Fruit fly (Drosophila melanogaster) whole organism, embryonic: ENCODE measurements around the gene Fst.

Experiments used
- Bgb ChIP-seq: fragments of 200-800 bp; sonication (Bioruptor generic); IDR thresholded peaks from 2 replicates; pipeline ENCODE4 v1.3.6; 2022; ENCODE audit warnings: missing biosample characterization, missing genetic modification characterization; ENCODE audit not compliant: partially characterized antibody
- CG10274 ChIP-seq: fragments of 200-800 bp; sonication (Bioruptor generic); optimal IDR thresholded peaks from 3 replicates; lab custom pipeline; 2017; ENCODE audit warnings: missing biosample characterization, mild to moderate bottlenecking, missing genetic modification characterization
- CG10462 ChIP-seq: fragments of 200-800 bp; sonication (Bioruptor generic); optimal IDR thresholded peaks from 2 replicates; lab custom pipeline; 2016; ENCODE audit warnings: missing biosample characterization, missing genetic modification characterization
- CG10543 ChIP-seq: fragments of 200-800 bp; sonication (Bioruptor generic); optimal IDR thresholded peaks from 3 replicates; lab custom pipeline; 2017; ENCODE audit warnings: missing biosample characterization, mild to moderate bottlenecking, missing genetic modification characterization, moderate library complexity
- CG14860 ChIP-seq: fragments of 200-800 bp; sonication (Bioruptor generic); IDR thresholded peaks from 3 replicates; pipeline ENCODE4 v1.3.6; 2022; ENCODE audit warnings: missing biosample characterization, missing genetic modification characterization; ENCODE audit not compliant: partially characterized antibody
- CG1529 ChIP-seq: fragments of 200-800 bp; sonication (Bioruptor generic); optimal IDR thresholded peaks from 3 replicates; lab custom pipeline; 2018; ENCODE audit warnings: missing biosample characterization, missing genetic modification characterization
- CG15479 ChIP-seq: fragments of 200-800 bp; sonication (Bioruptor generic); optimal IDR thresholded peaks from 3 replicates; lab custom pipeline; 2019; ENCODE audit warnings: missing biosample characterization, mild to moderate bottlenecking, missing genetic modification characterization, moderate library complexity
- CG16813 ChIP-seq: fragments of 200-800 bp; sonication (Bioruptor generic); IDR thresholded peaks from 3 replicates; pipeline ENCODE4 v1.3.6; 2022; ENCODE audit warnings: missing biosample characterization, missing genetic modification characterization; ENCODE audit not compliant: partially characterized antibody
- CG17385 ChIP-seq: fragments of 200-800 bp; sonication (Bioruptor generic); optimal IDR thresholded peaks from 3 replicates; lab custom pipeline; 2018; ENCODE audit warnings: missing biosample characterization, mild to moderate bottlenecking, missing genetic modification characterization
- CG17612 ChIP-seq: fragments of 200-800 bp; sonication (Bioruptor generic); IDR thresholded peaks from 2 replicates; pipeline ENCODE4 v1.3.6; 2022; ENCODE audit warnings: missing biosample characterization, missing genetic modification characterization
- CG17802 ChIP-seq: fragments of 200-800 bp; sonication (Bioruptor generic); optimal IDR thresholded peaks from 2 replicates; lab custom pipeline; 2018; ENCODE audit warnings: missing biosample characterization, mild to moderate bottlenecking, missing genetic modification characterization, moderate library complexity
- CG32772 ChIP-seq: fragments of 200-800 bp; sonication (Bioruptor generic); IDR thresholded peaks from 2 replicates; pipeline ENCODE4 v1.3.6; 2022; ENCODE audit warnings: missing biosample characterization, missing genetic modification characterization
- CG34376 ChIP-seq: fragments of 200-800 bp; sonication (Bioruptor generic); optimal IDR thresholded peaks from 2 replicates; lab custom pipeline; 2018; ENCODE audit warnings: missing biosample characterization, mild to moderate bottlenecking, missing genetic modification characterization
- CG4282 ChIP-seq: fragments of 200-800 bp; sonication (Bioruptor generic); optimal IDR thresholded peaks from 2 replicates; lab custom pipeline; 2016; ENCODE audit warnings: missing biosample characterization, missing genetic modification characterization
- CG4854 ChIP-seq: fragments of 200-800 bp; sonication (Bioruptor generic); optimal IDR thresholded peaks from 2 replicates; lab custom pipeline; 2016; ENCODE audit warnings: missing biosample characterization, missing genetic modification characterization, inconsistent platforms
- CG6683 ChIP-seq: fragments of 200-800 bp; sonication (Bioruptor generic); optimal IDR thresholded peaks from 2 replicates; lab custom pipeline; 2017; ENCODE audit warnings: missing biosample characterization, mild to moderate bottlenecking, missing genetic modification characterization, missing genetic modification reagents
- CG7963 ChIP-seq: fragments of 200-800 bp; sonication (Bioruptor generic); IDR thresholded peaks from 3 replicates; pipeline ENCODE4 v1.3.6; 2022; ENCODE audit warnings: missing biosample characterization, missing genetic modification characterization; ENCODE audit not compliant: partially characterized antibody
- Dll ChIP-seq: fragments of 200-800 bp; sonication (Bioruptor generic); IDR thresholded peaks from 4 replicates; pipeline ENCODE4 v1.3.6; 2022; ENCODE audit warnings: missing biosample characterization, missing genetic modification characterization; ENCODE audit not compliant: partially characterized antibody
- Drgx ChIP-seq: fragments of 200-800 bp; sonication (Bioruptor generic); IDR thresholded peaks from 2 replicates; pipeline ENCODE4 v1.3.6; 2022; ENCODE audit warnings: missing biosample characterization, missing genetic modification characterization
- HLH4C ChIP-seq: fragments of 200-800 bp; sonication (Bioruptor generic); IDR thresholded peaks from 3 replicates; pipeline ENCODE4 v1.3.6; 2022; ENCODE audit warnings: missing biosample characterization, missing genetic modification characterization; ENCODE audit not compliant: partially characterized antibody
- Lim3 ChIP-seq: fragments of 200-800 bp; sonication (Bioruptor generic); IDR thresholded peaks from 2 replicates; pipeline ENCODE4 v1.3.6; 2022; ENCODE audit warnings: missing biosample characterization, missing genetic modification characterization
- MBD-R2 ChIP-seq: fragments of 200-800 bp; sonication (Bioruptor generic); IDR thresholded peaks from 2 replicates; pipeline ENCODE4 v1.3.6; 2022; ENCODE audit warnings: missing biosample characterization, missing genetic modification characterization
- Med ChIP-seq: fragments of 200-800 bp; sonication (Bioruptor generic); peaks from one replicate; lab custom pipeline; 2016; ENCODE audit warnings: missing biosample characterization, missing genetic modification characterization, mild to moderate bottlenecking, inconsistent platforms, moderate library complexity
- Pdp1 ChIP-seq, 2 experiments: fragments of 200-800 bp; sonication (Bioruptor generic); optimal IDR thresholded peaks; 3 replicates each; lab custom pipeline; 2016; ENCODE audit warnings: missing biosample characterization in 2 of 2, missing genetic modification characterization in 2 of 2, mild to moderate bottlenecking in 1 of 2, moderate library complexity in 1 of 2
- Scr ChIP-seq: fragments of 200-800 bp; sonication (Bioruptor generic); IDR thresholded peaks from 2 replicates; pipeline ENCODE4 v1.3.6; 2022; ENCODE audit warnings: missing biosample characterization, missing genetic modification characterization; ENCODE audit not compliant: partially characterized antibody
- Usf ChIP-seq: fragments of 200-800 bp; sonication (Bioruptor generic); optimal IDR thresholded peaks from 2 replicates; lab custom pipeline; 2017; ENCODE audit warnings: missing genotype, missing biosample characterization, missing genetic modification characterization
- Xbp1 ChIP-seq: fragments of 200-800 bp; sonication (Bioruptor generic); optimal IDR thresholded peaks from 3 replicates; lab custom pipeline; 2016; ENCODE audit warnings: missing biosample characterization, mild to moderate bottlenecking, missing genetic modification characterization
- ato ChIP-seq: fragments of 200-800 bp; sonication (Bioruptor generic); IDR thresholded peaks from 2 replicates; pipeline ENCODE4 v1.3.6; 2022; ENCODE audit warnings: missing biosample characterization, missing genetic modification characterization; ENCODE audit not compliant: partially characterized antibody
- bbx ChIP-seq: fragments of 200-800 bp; sonication (Bioruptor generic); IDR thresholded peaks from 2 replicates; pipeline ENCODE4 v1.3.6; 2022; ENCODE audit warnings: missing biosample characterization, missing genetic modification characterization; ENCODE audit not compliant: partially characterized antibody
- emc ChIP-seq: fragments of 200-800 bp; sonication (Bioruptor generic); optimal IDR thresholded peaks from 2 replicates; lab custom pipeline; 2016; ENCODE audit warnings: missing biosample characterization, missing genetic modification characterization
- eve ChIP-seq, 2 experiments: fragments of >200 bp; optimal IDR thresholded peaks; 2 replicates each; lab custom pipeline; 2017; ENCODE audit warnings: missing biosample characterization in 2 of 2, missing genetic modification characterization in 2 of 2
- grau ChIP-seq: fragments of 200-800 bp; optimal IDR thresholded peaks from 3 replicates; lab custom pipeline; 2019; ENCODE audit warnings: missing biosample characterization, mild to moderate bottlenecking, missing genetic modification characterization, moderate library complexity
- hb ChIP-seq: fragments of 200-800 bp; sonication (Bioruptor generic); IDR thresholded peaks from 3 replicates; pipeline ENCODE4 v1.3.6; 2022; ENCODE audit warnings: missing biosample characterization, missing genetic modification characterization; ENCODE audit not compliant: partially characterized antibody
- jumu ChIP-seq: fragments of 200-800 bp; sonication (Bioruptor generic); optimal IDR thresholded peaks from 3 replicates; lab custom pipeline; 2016; ENCODE audit warnings: missing biosample characterization, missing genetic modification characterization
- lmd ChIP-seq: fragments of 200-800 bp; sonication (Bioruptor generic); IDR thresholded peaks from 2 replicates; pipeline ENCODE4 v1.3.6; 2022; ENCODE audit warnings: missing biosample characterization, missing genetic modification characterization
- mam ChIP-seq: fragments of 200-800 bp; sonication (Bioruptor generic); optimal IDR thresholded peaks from 3 replicates; lab custom pipeline; 2016; ENCODE audit warnings: missing biosample characterization, missing genetic modification characterization
- nerfin-2 ChIP-seq: fragments of 200-800 bp; sonication (Bioruptor generic); IDR thresholded peaks from 2 replicates; pipeline ENCODE4 v1.3.6; 2022; ENCODE audit warnings: missing biosample characterization, missing genetic modification characterization; ENCODE audit not compliant: partially characterized antibody
- repo ChIP-seq: fragments of 200-800 bp; sonication (Bioruptor generic); optimal IDR thresholded peaks from 2 replicates; lab custom pipeline; 2016; ENCODE audit warnings: missing biosample characterization, missing genetic modification characterization
- stc ChIP-seq: fragments of 200-800 bp; sonication (Bioruptor generic); IDR thresholded peaks from 2 replicates; pipeline ENCODE4 v1.3.6; 2022; ENCODE audit warnings: missing biosample characterization, missing genetic modification characterization
- tna ChIP-seq: fragments of 200-800 bp; sonication (Bioruptor generic); IDR thresholded peaks from 2 replicates; pipeline ENCODE4 v1.3.6; 2022; ENCODE audit warnings: missing biosample characterization, missing genetic modification characterization; ENCODE audit not compliant: partially characterized antibody
- ttk ChIP-seq: fragments of 200-800 bp; sonication (Bioruptor generic); IDR thresholded peaks from 2 replicates; pipeline ENCODE4 v2.1.2; 2022; ENCODE audit warnings: missing biosample characterization, missing genetic modification characterization
- vnd ChIP-seq: fragments of 200-800 bp; sonication (Bioruptor generic); IDR thresholded peaks from 3 replicates; pipeline ENCODE4 v1.3.6; 2022; ENCODE audit warnings: missing biosample characterization, missing genetic modification characterization; ENCODE audit not compliant: partially characterized antibody
- wek ChIP-seq: fragments of 200-800 bp; sonication (Bioruptor generic); optimal IDR thresholded peaks from 3 replicates; lab custom pipeline; 2018; ENCODE audit warnings: missing biosample characterization, mild to moderate bottlenecking, missing genetic modification characterization, moderate library complexity

Fst gene

DNA sequence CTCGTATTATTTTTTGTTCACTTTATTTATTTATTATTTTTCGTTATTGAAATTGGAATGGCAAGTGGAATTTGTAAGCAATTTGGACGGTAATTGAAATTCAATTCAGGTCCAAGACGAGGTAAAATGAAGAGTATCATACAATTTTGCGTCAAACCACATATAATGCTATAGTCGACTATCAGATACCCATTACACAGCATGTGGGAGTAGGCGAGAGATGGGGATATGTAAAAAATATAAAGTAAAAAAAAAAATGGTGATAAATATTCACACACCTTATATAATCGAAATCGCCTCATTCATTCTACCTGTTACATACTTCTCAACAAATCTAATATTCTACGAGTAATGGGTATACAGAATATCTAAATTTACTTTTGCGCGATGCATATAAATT, 33.7 kb downstream of the Fst start (continued):
- TF ChIP-seq CG4282 (GFP tag; lab: Kevin White, UChicago) (no peak), HLH4C (GFP tag; lab: Robert Waterston, UW) (peak; percentile 87), CG17385 (GFP tag; lab: Kevin White, UChicago) (no peak), CG10274 (GFP tag; lab: Kevin White, UChicago) (no peak), wek (GFP tag; lab: Kevin White, UChicago) (no peak), mam (GFP tag; lab: Kevin White, UChicago) (no peak), grau (tag; lab: Kevin White, UChicago) (peak; percentile 1), CG15479 (GFP tag; lab: Kevin White, UChicago) (no peak), emc (GFP tag; lab: Kevin White, UChicago) (no peak), CG17802 (no peak), nerfin-2 (GFP tag; lab: Robert Waterston, UW) (peak; percentile 71), ato (GFP tag; lab: Robert Waterston, UW) (peak; percentile 49; the same call in 1 of the 2 replicates), CG4854 (no peak), lmd (GFP tag; lab: Robert Waterston, UW) (no peak), eve (GFP tag; optimal IDR thresholded peaks at IDR 0.05; lab: Kevin White, UChicago) (no peak)

DNA sequence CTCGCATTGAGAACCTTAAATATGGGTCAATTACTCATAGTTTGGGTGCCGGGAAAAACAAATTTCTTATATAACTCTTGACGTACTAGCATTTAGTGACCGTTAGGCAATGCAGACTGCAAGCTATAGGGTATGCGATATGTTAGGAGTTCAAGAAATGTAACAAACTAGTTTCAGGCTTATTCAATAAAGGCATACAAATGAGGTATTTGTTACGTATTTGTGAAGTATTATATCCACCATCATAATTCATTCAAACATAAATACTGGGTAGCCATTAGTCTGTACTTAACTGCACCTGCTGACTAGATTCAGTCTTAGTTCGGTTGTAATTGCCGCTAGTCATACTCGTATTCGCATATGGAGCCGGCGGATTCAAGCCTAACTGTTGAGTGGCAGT, 37.7 kb downstream of the Fst start:
- TF ChIP-seq jumu, result no peak
- peak in 1 of 2 experiments; percentile 67 for TF ChIP-seq Pdp1 (GFP tag; optimal IDR thresholded peaks at IDR 0.05; lab: Kevin White, UChicago)
- peak; percentile 17 for TF ChIP-seq Med (GFP tag; lab: Kevin White, UChicago)
- TF ChIP-seq Xbp1 (GFP tag; lab: Kevin White, UChicago), result no peak
- no peak for TF ChIP-seq Usf (GFP tag; lab: Kevin White, UChicago)
- TF ChIP-seq CG6683 (GFP tag; lab: Kevin White, UChicago), result no peak
- peak; percentile 50; the same call in 2 of the 3 replicates for TF ChIP-seq vnd
- TF ChIP-seq bbx (GFP tag; lab: Robert Waterston, UW), result peak; percentile 31; the same call in 1 of the 2 replicates
- TF ChIP-seq Dll (GFP tag; lab: Robert Waterston, UW), result 0 out of 4 replicates have a peak, but pooled peaks have one; percentile 19
- TF ChIP-seq CG17612 (GFP tag; lab: Robert Waterston, UW), result no peak
- peak; percentile 48; the same call in 1 of the 2 replicates for TF ChIP-seq Scr (GFP tag; lab: Robert Waterston, UW)
- no peak for TF ChIP-seq CG10462 (GFP tag; lab: Kevin White, UChicago)
- no peak for TF ChIP-seq CG10543
- TF ChIP-seq nerfin-2 (GFP tag; lab: Robert Waterston, UW), result peak; percentile 62
- TF ChIP-seq hb (GFP tag; lab: Robert Waterston, UW), result 0 out of 3 replicates have a peak, but pooled peaks have one; percentile 20
- TF ChIP-seq ttk (GFP tag; lab: Robert Waterston, UW), result no peak
- TF ChIP-seq Lim3 (GFP tag; lab: Robert Waterston, UW), result no peak
- no peak for TF ChIP-seq CG10274 (GFP tag; lab: Kevin White, UChicago)
- no peak for TF ChIP-seq CG32772 (GFP tag; lab: Robert Waterston, UW)
- peak; percentile 87 for TF ChIP-seq HLH4C (GFP tag; lab: Robert Waterston, UW)
- TF ChIP-seq CG16813, result peak; percentile 60
- TF ChIP-seq repo (GFP tag; lab: Kevin White, UChicago), result no peak
- TF ChIP-seq tna (GFP tag; lab: Robert Waterston, UW), result peak; percentile 78
- TF ChIP-seq CG7963, result peak; percentile 58; the same call in 1 of the 3 replicates
- TF ChIP-seq MBD-R2 (GFP tag; lab: Robert Waterston, UW), result no peak
- peak; percentile 68; the same call in 2 of the 3 replicates for TF ChIP-seq CG14860 (GFP tag; lab: Robert Waterston, UW)
- no peak for TF ChIP-seq CG1529 (GFP tag; lab: Kevin White, UChicago)
- no peak for TF ChIP-seq CG34376 (GFP tag; lab: Kevin White, UChicago)
- TF ChIP-seq Drgx (GFP tag; lab: Robert Waterston, UW), result 0 out of 2 replicates have a peak, but pooled peaks have one; percentile 15
- peak; percentile 40; the same call in 1 of the 2 replicates for TF ChIP-seq Bgb (GFP tag; lab: Robert Waterston, UW)
- TF ChIP-seq stc (GFP tag; lab: Robert Waterston, UW), result no peak
